Worm (Caenorhabditis elegans) whole organism, L1 larva: ENCODE measurements around the gene T19A5.3.

Experiments used
- aha-1 ChIP-seq: fragments of 150-350 bp; optimal IDR thresholded peaks from 2 replicates; lab custom pipeline; 2014; ENCODE audit warnings: missing biosample characterization, missing genetic modification characterization
- ama-1 ChIP-seq: fragments of 150-350 bp; optimal IDR thresholded peaks from 2 replicates; lab custom pipeline; 2014
- ceh-82 ChIP-seq, 3 experiments: fragments of 150-350 bp in 1 of 3; sonication (generic microtip) in 2 of 3; optimal IDR thresholded peaks; 2 replicates each; lab custom pipeline; 2014 to 2017; ENCODE audit warnings: missing biosample characterization in 3 of 3, missing genetic modification characterization in 3 of 3
- egl-27 ChIP-seq, 2 experiments: fragments of 150-350 bp in 1 of 2; sonication (generic microtip); optimal IDR thresholded peaks; 3 replicates each; lab custom pipeline; 2017 to 2018; ENCODE audit warnings: missing biosample characterization in 2 of 2, missing genetic modification characterization in 2 of 2, missing genetic modification reagents in 2 of 2
- fos-1 ChIP-seq: fragments of 150-350 bp; optimal IDR thresholded peaks from 2 replicates; lab custom pipeline; 2014; ENCODE audit warnings: missing biosample characterization, missing genetic modification characterization
- hlh-17 ChIP-seq: fragments of 200-800 bp; sonication (Bioruptor generic); optimal IDR thresholded peaks from 2 replicates; lab custom pipeline; 2018; ENCODE audit warnings: missing genetic modification characterization, mild to moderate bottlenecking, missing compliant biosample characterization, moderate library complexity, borderline replicate concordance
- lin-39 ChIP-seq: fragments of 150-350 bp; optimal IDR thresholded peaks from 2 replicates; lab custom pipeline; 2014; ENCODE audit warnings: missing biosample characterization, missing genetic modification reagents, missing genetic modification characterization
- nhr-11 ChIP-seq: fragments of 150-350 bp; optimal IDR thresholded peaks from 2 replicates; lab custom pipeline; 2014; ENCODE audit warnings: missing biosample characterization, missing genetic modification characterization
- nhr-84 ChIP-seq: sonication (generic microtip); optimal IDR thresholded peaks from 2 replicates; lab custom pipeline; 2017; ENCODE audit warnings: missing biosample characterization, missing genetic modification characterization
- ztf-4 ChIP-seq: fragments of 150-350 bp; optimal IDR thresholded peaks from 2 replicates; lab custom pipeline; 2014; ENCODE audit warnings: missing biosample characterization, missing genetic modification characterization

ce11 chrV:8936791-8937475 lies 6.9 kb downstream of the T19A5.3 start:
- TF ChIP-seq ceh-82 (tag; optimal IDR thresholded peaks at IDR 0.05; lab: Kevin White, UChicago): no peak
- no peak for TF ChIP-seq ztf-4
- no peak for TF ChIP-seq nhr-84 (tag; lab: Kevin White, UChicago)
- TF ChIP-seq egl-27 (tag; optimal IDR thresholded peaks at IDR 0.05; lab: Kevin White, UChicago): no peak
- TF ChIP-seq ama-1: no peak
- TF ChIP-seq hlh-17 (GFP tag; lab: Kevin White, UChicago): no peak
- TF ChIP-seq nhr-11: no peak
- TF ChIP-seq fos-1: no peak
- no peak for TF ChIP-seq lin-39
- no peak for TF ChIP-seq aha-1 (tag; lab: Kevin White, UChicago)
